Fruit fly (Drosophila melanogaster) whole organism: ENCODE data around the gene Lsp1gamma.

Source experiments
- CG8478 ChIP-seq: fragments of >200 bp; optimal IDR thresholded peaks from 2 replicates; lab custom pipeline; 2018; ENCODE audit warnings: inconsistent platforms
- EcR ChIP-seq, 2 experiments: fragments of >200 bp; optimal IDR thresholded peaks; 2 replicates each; lab custom pipeline; 2017; ENCODE audit warnings: missing biosample characterization in 2 of 2, missing genetic modification characterization in 2 of 2, missing genetic modification reagents in 2 of 2
- pan ChIP-seq: fragments of >200 bp; optimal IDR thresholded peaks from 2 replicates; lab custom pipeline; 2017
- psq ChIP-seq: fragments of >200 bp; optimal IDR thresholded peaks from 2 replicates; lab custom pipeline; 2017

DNA sequence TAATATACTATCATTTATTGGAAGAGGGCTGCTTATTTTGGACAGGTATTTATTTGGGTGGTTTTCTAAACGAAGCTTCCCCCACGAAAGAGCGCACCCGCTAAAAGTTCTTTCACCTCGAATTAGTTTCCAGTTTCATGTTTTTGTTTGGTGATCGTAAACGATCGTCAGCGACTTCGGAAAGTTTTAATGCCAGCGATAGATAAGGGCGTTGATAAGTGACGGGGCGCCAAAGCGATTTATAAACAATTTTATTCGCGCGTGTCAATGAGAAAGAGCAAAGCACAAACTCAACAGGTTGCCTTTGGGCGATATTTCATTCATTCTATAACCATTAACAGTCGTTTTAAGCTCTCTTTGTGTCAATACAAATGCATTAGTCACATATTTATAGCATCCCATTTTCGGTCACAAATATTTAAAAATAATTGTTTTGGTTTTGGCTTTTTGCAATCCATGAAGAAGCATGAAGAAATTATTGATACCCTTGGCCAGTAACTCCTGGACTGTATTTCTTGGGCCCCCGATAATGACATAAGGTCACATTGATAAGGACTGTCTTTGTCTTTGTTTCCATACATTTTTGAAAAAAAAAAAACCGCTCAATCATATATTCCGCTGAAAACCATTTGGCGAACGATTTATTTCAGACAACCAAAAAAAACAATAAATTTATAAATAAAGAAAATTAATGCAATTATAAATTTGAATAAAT lies 29.4 kb downstream of the Lsp1gamma start:
- TF ChIP-seq CG8478 (no peak), EcR (GFP tag; optimal IDR thresholded peaks at IDR 0.05; lab: Kevin White, UChicago) (no peak), psq (lab: Kevin White, UChicago) (no peak), pan (lab: Kevin White, UChicago) (no peak)
